Worm (Caenorhabditis elegans) whole organism, L2 larva: ENCODE data around the gene K05F6.8.

Source experiments
- aly-2 ChIP-seq: fragments of 150-350 bp; optimal IDR thresholded peaks from 2 replicates; lab custom pipeline; 2014; ENCODE audit warnings: missing biosample characterization, missing genetic modification characterization
- ama-1 ChIP-seq: fragments of 150-350 bp; optimal IDR thresholded peaks from 2 replicates; lab custom pipeline; 2018; ENCODE audit warnings: inconsistent platforms
- elt-1 ChIP-seq: fragments of 150-350 bp; optimal IDR thresholded peaks from 2 replicates; lab custom pipeline; 2014; ENCODE audit warnings: missing biosample characterization, missing genetic modification characterization
- fos-1 ChIP-seq: fragments of 150-350 bp; optimal IDR thresholded peaks from 2 replicates; lab custom pipeline; 2014; ENCODE audit warnings: missing biosample characterization, missing genetic modification characterization
- lin-13 ChIP-seq: fragments of 150-350 bp; optimal IDR thresholded peaks from 2 replicates; lab custom pipeline; 2014; ENCODE audit warnings: missing biosample characterization, missing genetic modification reagents, missing genetic modification characterization
- lsy-2 ChIP-seq, 2 experiments: fragments of 150-350 bp in 1 of 2; sonication (generic microtip) in 1 of 2; optimal IDR thresholded peaks; 2 replicates each; lab custom pipeline; 2014 to 2017; ENCODE audit warnings: missing biosample characterization in 2 of 2, missing genetic modification characterization in 2 of 2
- zag-1 ChIP-seq: fragments of 150-350 bp; optimal IDR thresholded peaks from 2 replicates; lab custom pipeline; 2014; ENCODE audit warnings: missing biosample characterization, missing genetic modification characterization
- ztf-11 ChIP-seq: sonication (generic microtip); optimal IDR thresholded peaks from 2 replicates; lab custom pipeline; 2017; ENCODE audit warnings: missing biosample characterization, missing genetic modification characterization

ce11 chrII:1525498-1525897, 42.0 kb downstream of the K05F6.8 start, which contains the start of gene Y51H7BR.7:
- no peak for TF ChIP-seq ama-1 (lab: Kevin White, UChicago)
- no peak for TF ChIP-seq elt-1 (tag; lab: Kevin White, UChicago)
- no peak for TF ChIP-seq zag-1
- TF ChIP-seq aly-2 (tag; lab: Kevin White, UChicago): no peak
- TF ChIP-seq fos-1: no peak
- TF ChIP-seq ztf-11 (tag; lab: Kevin White, UChicago): no peak
- no peak for TF ChIP-seq lsy-2 (tag; optimal IDR thresholded peaks at IDR 0.05; lab: Kevin White, UChicago)
- TF ChIP-seq lin-13: no peak
